Fruit fly (Drosophila melanogaster): ENCODE measurements around the gene zuc.

dm6 chr2L:11976955-11977354 is 12.7 kb downstream of the zuc start:
- TF ChIP-seq EcR (GFP tag; optimal IDR thresholded peaks at IDR 0.05) (no peak), CG8478 (optimal IDR thresholded peaks at IDR 0.05) (no peak), pan (optimal IDR thresholded peaks at IDR 0.05) (no peak)
